Fruit fly (Drosophila melanogaster) whole organism: ENCODE results near the gene Cyt-c-d.

Source experiments
- CG8478 ChIP-seq: fragments of >200 bp; optimal IDR thresholded peaks from 2 replicates; lab custom pipeline; 2018; ENCODE audit warnings: inconsistent platforms
- Dll ChIP-seq: fragments of >200 bp; optimal IDR thresholded peaks from 2 replicates; lab custom pipeline; 2017
- EcR ChIP-seq, 2 experiments: fragments of >200 bp; optimal IDR thresholded peaks; 2 replicates each; lab custom pipeline; 2017; ENCODE audit warnings: missing biosample characterization in 2 of 2, missing genetic modification characterization in 2 of 2, missing genetic modification reagents in 2 of 2
- pan ChIP-seq: fragments of >200 bp; optimal IDR thresholded peaks from 2 replicates; lab custom pipeline; 2017
- psq ChIP-seq: fragments of >200 bp; optimal IDR thresholded peaks from 2 replicates; lab custom pipeline; 2017
- usp ChIP-seq: fragments of >200 bp; optimal IDR thresholded peaks from 2 replicates; lab custom pipeline; 2017; ENCODE audit warnings: missing biosample characterization, missing genetic modification characterization, mixed read lengths

Cyt-c-d gene

DNA sequence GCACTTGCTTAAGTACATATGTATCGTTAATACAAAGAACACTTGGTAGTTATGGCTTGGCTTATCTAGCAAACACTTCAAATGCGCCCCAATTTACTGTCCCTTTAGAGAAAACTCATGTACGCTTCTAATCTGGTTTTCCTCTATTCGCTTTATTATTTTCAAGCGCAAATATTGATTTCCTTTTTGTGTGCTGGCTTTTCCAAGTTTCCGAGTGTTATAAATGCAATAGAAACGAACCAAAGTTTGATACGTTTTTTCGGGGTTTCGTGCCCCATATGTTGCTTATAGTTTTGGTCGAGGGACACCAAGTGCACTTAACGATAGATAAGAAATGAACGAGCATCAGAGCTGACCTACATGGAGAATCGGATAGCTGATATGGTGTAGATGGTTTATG lies 1.8 kb upstream of the Cyt-c-d start:
- no peak for TF ChIP-seq psq (lab: Kevin White, UChicago)
- no peak for TF ChIP-seq usp (GFP tag; lab: Kevin White, UChicago)
- TF ChIP-seq CG8478 (lab: Kevin White, UChicago): no peak
- TF ChIP-seq EcR (GFP tag; optimal IDR thresholded peaks at IDR 0.05; lab: Kevin White, UChicago): no peak
- TF ChIP-seq Dll (lab: Kevin White, UChicago): no peak

DNA sequence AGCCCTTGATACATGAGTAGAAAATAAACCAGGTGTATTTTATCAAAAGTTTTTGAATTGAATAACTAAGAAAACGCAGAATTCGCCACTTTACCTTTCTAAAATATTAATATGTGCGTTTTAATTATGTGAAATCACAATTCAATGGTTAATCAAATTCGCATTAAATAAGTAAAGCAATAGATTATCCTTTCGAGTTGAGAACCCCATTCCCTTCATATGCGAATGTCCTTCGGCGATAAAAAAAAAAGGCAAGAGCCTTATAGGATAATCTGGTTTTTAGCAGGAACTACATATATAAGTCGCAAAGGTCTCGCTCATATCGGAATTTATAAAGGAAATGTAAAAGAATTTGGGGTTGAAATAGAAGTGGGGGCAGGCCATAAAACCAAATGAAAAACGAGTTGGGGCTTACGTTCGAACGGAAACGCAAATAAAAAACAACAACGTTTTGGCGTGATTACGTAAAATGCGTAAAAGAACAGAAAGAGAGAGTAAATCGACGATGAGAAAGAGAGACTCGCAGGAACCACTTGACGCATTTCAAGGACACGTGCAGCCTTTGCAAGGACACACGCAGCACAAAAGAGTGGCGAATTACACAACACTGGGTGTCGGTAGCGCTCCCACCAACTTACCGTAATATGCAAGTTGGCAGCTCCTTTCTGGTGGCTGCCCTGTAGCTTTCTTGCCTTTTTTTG lies 408 bp upstream of the Cyt-c-d start:
- no peak for TF ChIP-seq CG8478 (lab: Kevin White, UChicago)
- no peak for TF ChIP-seq usp (GFP tag; lab: Kevin White, UChicago)
- TF ChIP-seq psq (lab: Kevin White, UChicago): no peak
- TF ChIP-seq pan (lab: Kevin White, UChicago): no peak
- TF ChIP-seq Dll (lab: Kevin White, UChicago): no peak
- TF ChIP-seq EcR (GFP tag; optimal IDR thresholded peaks at IDR 0.05; lab: Kevin White, UChicago): no peak

- TF ChIP-seq usp (GFP tag; lab: Kevin White, UChicago): no peak
- no peak for TF ChIP-seq pan (lab: Kevin White, UChicago)
- no peak for TF ChIP-seq EcR (GFP tag; optimal IDR thresholded peaks at IDR 0.05; lab: Kevin White, UChicago)
- TF ChIP-seq Dll (lab: Kevin White, UChicago): no peak
- no peak for TF ChIP-seq psq (lab: Kevin White, UChicago)
- no peak for TF ChIP-seq CG8478 (lab: Kevin White, UChicago)
Observed at dm6 chr2L:16716771-16717170, 1.1 kb downstream of the Cyt-c-d start.

DNA sequence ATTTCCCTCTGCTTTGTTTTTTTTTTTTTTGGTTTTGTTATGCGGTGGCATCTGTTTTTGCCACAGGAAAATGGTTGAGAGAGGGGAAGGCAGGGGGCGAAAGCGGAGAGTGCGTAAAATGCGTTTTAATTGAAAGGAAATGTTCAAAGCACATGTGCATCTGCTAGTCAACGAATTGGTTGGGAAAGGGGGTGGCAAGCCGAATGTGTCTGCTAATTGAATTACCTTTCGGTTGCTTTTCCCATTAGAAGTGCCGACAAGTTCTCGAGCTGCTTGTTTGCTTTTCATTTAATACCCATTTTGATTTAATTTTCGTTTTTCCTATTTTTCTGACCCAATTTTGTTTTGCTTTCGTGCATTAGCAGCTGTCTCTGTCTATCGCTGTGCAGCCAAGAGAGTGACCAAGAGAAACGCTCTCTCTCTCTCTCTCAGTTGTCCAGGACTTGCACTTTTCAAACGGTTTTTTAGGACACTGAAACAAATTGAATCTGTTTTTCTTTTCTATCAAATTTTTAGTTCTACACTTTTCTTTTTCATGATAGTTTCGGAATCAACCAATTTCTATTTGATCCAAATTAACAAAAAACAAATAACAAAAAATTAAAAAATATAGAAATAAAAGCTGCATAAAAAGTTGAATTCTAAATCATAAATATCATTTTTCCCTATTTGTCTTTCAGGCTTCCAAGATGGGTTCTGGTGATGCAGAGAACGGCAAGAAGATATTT lies 2.9 kb downstream of the Cyt-c-d start:
- no peak for TF ChIP-seq usp (GFP tag; lab: Kevin White, UChicago)
- no peak for TF ChIP-seq EcR (GFP tag; optimal IDR thresholded peaks at IDR 0.05; lab: Kevin White, UChicago)
- TF ChIP-seq CG8478 (lab: Kevin White, UChicago): no peak
- no peak for TF ChIP-seq psq (lab: Kevin White, UChicago)
- no peak for TF ChIP-seq Dll (lab: Kevin White, UChicago)
- no peak for TF ChIP-seq pan (lab: Kevin White, UChicago)

dm6 chr2L:16719643-16720515 lies 4.2 kb downstream of the Cyt-c-d start, which contains the start of gene Cyt-c-p:
Gene Cyt-c-p, plus strand, starts transcription at chr2L:16719932.
- TF ChIP-seq CG8478 (lab: Kevin White, UChicago) (no peak), psq (lab: Kevin White, UChicago) (no peak), pan (lab: Kevin White, UChicago) (no peak)

DNA sequence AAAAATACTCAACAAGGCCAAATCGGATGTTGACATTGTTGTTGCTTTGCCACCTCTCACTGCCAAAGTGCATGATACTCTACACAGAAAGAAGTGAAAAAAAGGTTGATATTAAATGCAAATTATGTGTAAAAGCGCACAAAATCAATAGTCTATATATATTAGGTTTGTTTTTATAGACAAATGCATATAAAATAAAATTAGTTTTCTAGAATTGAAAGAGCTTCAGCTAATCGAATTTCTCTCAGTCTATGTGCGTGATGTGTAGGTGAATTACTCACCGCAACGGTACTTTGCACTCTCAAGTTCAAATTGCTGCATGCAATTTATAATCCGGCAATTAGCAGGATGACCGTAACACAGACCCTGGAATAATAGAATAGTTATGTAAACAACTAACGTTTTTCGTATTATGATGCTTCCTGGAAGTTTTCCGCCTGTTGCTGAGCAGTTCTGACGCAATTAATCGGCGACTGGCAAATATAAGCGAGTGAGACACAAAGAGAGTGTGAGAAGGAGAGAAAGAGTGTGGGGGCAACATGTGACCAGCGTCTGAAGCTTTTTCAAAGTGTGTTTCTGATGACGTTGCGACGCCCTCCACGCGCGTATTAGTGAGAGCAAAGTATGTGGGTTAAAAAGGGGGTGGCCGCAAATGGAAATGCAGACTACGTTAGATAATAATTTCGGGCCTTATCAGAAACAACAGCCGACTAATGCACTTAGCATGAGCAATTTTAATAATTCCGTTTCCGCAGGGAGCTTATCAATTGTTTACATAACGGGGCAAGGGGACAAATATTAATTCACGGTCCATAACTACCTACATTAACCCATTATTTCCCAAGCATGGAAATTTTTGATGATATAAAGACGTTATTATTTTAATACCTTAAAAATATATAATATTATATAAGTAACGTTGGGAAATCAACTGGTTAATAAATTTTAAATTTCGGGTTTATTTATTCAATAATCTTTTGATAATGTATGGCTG lies 5.3 kb downstream of the Cyt-c-d start:
- TF ChIP-seq EcR (GFP tag; optimal IDR thresholded peaks at IDR 0.05; lab: Kevin White, UChicago) (no peak), psq (lab: Kevin White, UChicago) (no peak), usp (GFP tag; lab: Kevin White, UChicago) (no peak), pan (lab: Kevin White, UChicago) (no peak), CG8478 (lab: Kevin White, UChicago) (no peak)

- TF ChIP-seq EcR (GFP tag; optimal IDR thresholded peaks at IDR 0.05; lab: Kevin White, UChicago) (no peak), pan (lab: Kevin White, UChicago) (no peak), psq (lab: Kevin White, UChicago) (no peak), CG8478 (lab: Kevin White, UChicago) (no peak), Dll (lab: Kevin White, UChicago) (no peak), usp (GFP tag; lab: Kevin White, UChicago) (no peak)
Observed at dm6 chr2L:16722596-16722995, 6.9 kb downstream of the Cyt-c-d start.

DNA sequence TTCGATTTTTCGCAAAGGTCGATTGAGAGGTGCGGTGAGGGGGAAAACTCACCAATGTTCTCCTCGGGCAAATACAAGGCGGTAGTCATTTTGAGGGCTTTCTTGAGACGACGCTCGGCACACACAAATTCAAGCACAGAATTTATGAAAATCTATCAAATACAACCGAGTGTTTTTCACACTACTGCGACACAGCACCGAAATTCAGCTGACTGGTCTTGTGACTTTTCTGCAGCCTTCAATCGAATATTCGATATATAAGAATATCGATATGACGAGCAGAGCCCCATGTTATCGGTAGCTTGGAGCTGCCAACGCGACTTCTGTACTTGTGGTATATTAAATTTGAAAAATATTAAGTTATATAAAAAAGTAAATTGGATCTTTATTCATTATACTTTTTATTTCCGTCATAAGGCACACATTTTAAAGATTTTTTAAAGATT lies 11.9 kb downstream of the Cyt-c-d start, which contains the start of gene VhaSFD:
VhaSFD (minus strand) TSS at position 249 of the 446 bp plus-strand sequence.
- TF ChIP-seq usp (GFP tag; lab: Kevin White, UChicago) (no peak), psq (lab: Kevin White, UChicago) (no peak), CG8478 (lab: Kevin White, UChicago) (no peak), EcR (GFP tag; optimal IDR thresholded peaks at IDR 0.05; lab: Kevin White, UChicago) (no peak), pan (lab: Kevin White, UChicago) (no peak), Dll (lab: Kevin White, UChicago) (no peak)

DNA sequence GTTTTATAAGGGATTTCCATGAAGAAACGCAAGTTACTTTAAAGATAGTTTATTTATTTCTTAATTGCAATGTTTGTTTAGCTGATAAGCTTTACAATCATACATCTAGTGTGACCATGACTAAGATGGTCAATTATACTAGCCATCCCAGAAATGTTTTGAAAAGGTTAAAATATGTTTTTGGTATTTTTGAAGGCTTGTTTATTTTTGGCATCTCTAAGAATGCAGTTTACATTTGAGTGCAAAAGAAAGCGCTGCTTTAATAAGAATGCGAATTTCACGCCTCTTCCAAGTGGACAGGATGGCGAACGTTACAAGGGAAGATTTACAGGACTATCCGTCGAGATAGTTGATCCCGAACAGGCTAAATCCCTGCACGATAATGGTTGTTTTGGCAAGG lies 13.9 kb downstream of the Cyt-c-d start, which contains the start of gene Tsen2:
Tsen2 (plus strand) TSS at position 222 of the 400 bp plus-strand sequence.
- no peak for TF ChIP-seq Dll (lab: Kevin White, UChicago)
- TF ChIP-seq EcR (GFP tag; optimal IDR thresholded peaks at IDR 0.05; lab: Kevin White, UChicago): no peak
- no peak for TF ChIP-seq CG8478 (lab: Kevin White, UChicago)
- TF ChIP-seq psq (lab: Kevin White, UChicago): no peak
- TF ChIP-seq pan (lab: Kevin White, UChicago): no peak
- TF ChIP-seq usp (GFP tag; lab: Kevin White, UChicago): no peak
